Worm (Caenorhabditis elegans): ENCODE data around the gene C54D2.6.

DNA sequence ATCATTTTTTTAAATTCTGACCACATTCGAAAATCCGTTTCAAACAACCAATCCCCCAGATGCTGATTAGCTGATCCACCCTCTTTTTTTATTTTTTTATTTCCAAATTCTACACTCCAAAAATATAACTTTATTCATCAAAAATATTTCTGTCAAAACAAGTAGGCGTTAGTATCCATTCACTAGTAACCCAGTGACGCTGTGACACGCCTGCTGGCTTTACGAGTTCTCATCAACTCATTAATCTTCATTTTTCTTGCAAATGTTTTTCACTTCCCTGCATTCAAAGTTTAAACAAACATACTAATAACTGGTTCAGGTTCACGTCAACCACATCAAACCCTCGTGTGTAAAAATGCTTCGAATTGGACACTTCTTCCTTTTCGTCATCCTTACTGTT lies 8.7 kb downstream of the C54D2.6 start, which contains the start of gene nlp-101:
- TF ChIP-seq pax-3 (tag; optimal IDR thresholded peaks at IDR 0.05) (no peak), alr-1 (tag; optimal IDR thresholded peaks at IDR 0.05; ENCODE audit: borderline replicate concordance) (no peak)
